Fruit fly (Drosophila melanogaster): ENCODE results near the gene CG14877.

CG14877 gene

dm6 chr3R:15927172-15927571 is 31.3 kb upstream of the CG14877 start (continued):
- TF ChIP-seq Opbp (GFP tag; IDR thresholded peaks at IDR 0.05; ENCODE audit: partially characterized antibody) (no peak), sc (optimal IDR thresholded peaks at IDR 0.05) (no peak), sc (GFP tag; optimal IDR thresholded peaks at IDR 0.05) (no peak), ken (GFP tag; IDR thresholded peaks at IDR 0.05) (no peak), Sox102F (GFP tag; optimal IDR thresholded peaks at IDR 0.05) (peak; percentile 53), mld (GFP tag; IDR thresholded peaks at IDR 0.05; ENCODE audit: partially characterized antibody) (no peak), disco-r (GFP tag; optimal IDR thresholded peaks at IDR 0.05) (no peak), eyg (GFP tag; optimal IDR thresholded peaks at IDR 0.05) (no peak), trem (tag; optimal IDR thresholded peaks at IDR 0.05) (no peak), sob (GFP tag; IDR thresholded peaks at IDR 0.05) (no peak), CG6689 (GFP tag; IDR thresholded peaks at IDR 0.05) (0 out of 2 replicates have a peak, but pooled peaks have one; percentile 30), lab (GFP tag; optimal IDR thresholded peaks at IDR 0.05) (peak; percentile 34), CG7745 (tag; optimal IDR thresholded peaks at IDR 0.05) (no peak), Ada2b (GFP tag; IDR thresholded peaks at IDR 0.05) (peak; percentile 34; the same call in 1 of the 2 replicates), fd3F (GFP tag; optimal IDR thresholded peaks at IDR 0.05) (no peak), Ssrp (tag; optimal IDR thresholded peaks at IDR 0.05) (peak; percentile 17), CG6854 (GFP tag; optimal IDR thresholded peaks at IDR 0.05) (no peak), CG12744 (GFP tag; optimal IDR thresholded peaks at IDR 0.05) (no peak), Deaf1 (tag; optimal IDR thresholded peaks at IDR 0.05) (no peak), CG12104 (GFP tag; optimal IDR thresholded peaks at IDR 0.05) (no peak), gce (GFP tag; IDR thresholded peaks at IDR 0.05) (no peak), CG32767 (GFP tag; IDR thresholded peaks at IDR 0.05) (no peak), Abd-B (GFP tag; optimal IDR thresholded peaks at IDR 0.05) (peak; percentile 9), lmd (GFP tag; IDR thresholded peaks at IDR 0.05) (peak; percentile 42; the same call in 1 of the 2 replicates), MESR4 (GFP tag; optimal IDR thresholded peaks at IDR 0.05) (no peak), CG1529 (GFP tag; optimal IDR thresholded peaks at IDR 0.05) (no peak), p53 (GFP tag; optimal IDR thresholded peaks at IDR 0.05) (no peak), CG6175 (GFP tag; IDR thresholded peaks at IDR 0.05) (no peak), CG4282 (GFP tag; optimal IDR thresholded peaks at IDR 0.05) (no peak), ind (GFP tag; optimal IDR thresholded peaks at IDR 0.05) (peak; percentile 30), sr (GFP tag; IDR thresholded peaks at IDR 0.05) (no peak), HHEX (GFP tag; optimal IDR thresholded peaks at IDR 0.05) (peak; percentile 12), Mes4 (GFP tag; optimal IDR thresholded peaks at IDR 0.05) (no peak), MBD-R2 (GFP tag; IDR thresholded peaks at IDR 0.05) (no peak), row (GFP tag; IDR thresholded peaks at IDR 0.05) (peak; percentile 65), tx (GFP tag; optimal IDR thresholded peaks at IDR 0.05) (no peak), twi (tag; optimal IDR thresholded peaks at IDR 0.05) (no peak), CG12299 (tag; optimal IDR thresholded peaks at IDR 0.05) (no peak), sd (tag; optimal IDR thresholded peaks at IDR 0.05) (no peak), Xrp1 (GFP tag; IDR thresholded peaks at IDR 0.05) (peak; percentile 57; the same call in 1 of the 2 replicates), CG17802 (tag; optimal IDR thresholded peaks at IDR 0.05) (no peak), Dfd (GFP tag; optimal IDR thresholded peaks at IDR 0.05) (no peak), danr (GFP tag; IDR thresholded peaks at IDR 0.05) (no peak), lbe (GFP tag; optimal IDR thresholded peaks at IDR 0.05) (no peak), HLH4C (GFP tag; IDR thresholded peaks at IDR 0.05; ENCODE audit: partially characterized antibody) (no peak), Drgx (GFP tag; IDR thresholded peaks at IDR 0.05) (peak; percentile 74), CG10979 (tag; optimal IDR thresholded peaks at IDR 0.05) (peak; percentile 10), ERR (GFP tag; optimal IDR thresholded peaks at IDR 0.05) (no peak), Aef1 (GFP tag; IDR thresholded peaks at IDR 0.05) (peak; percentile 50; the same call in 2 of the 3 replicates), CG4360 (GFP tag; IDR thresholded peaks at IDR 0.05) (no peak), Neu2 (GFP tag; optimal IDR thresholded peaks at IDR 0.05; ENCODE audit: borderline replicate concordance) (no peak), exex (tag; optimal IDR thresholded peaks at IDR 0.05) (no peak)
